Worm (Caenorhabditis elegans) whole organism, L1 larva: Measurements from ENCODE around the gene nlp-47.

Experiments
- C16A3.4 ChIP-seq: fragments of 150-350 bp; optimal IDR thresholded peaks from 2 replicates; lab custom pipeline; 2014; ENCODE audit warnings: missing biosample characterization, missing genetic modification characterization
- C34B4.2 ChIP-seq: sonication (generic microtip); optimal IDR thresholded peaks from 2 replicates; lab custom pipeline; 2017; ENCODE audit warnings: mild to moderate bottlenecking, missing genetic modification characterization, missing compliant biosample characterization
- F16B12.6 ChIP-seq: fragments of 150-350 bp; optimal IDR thresholded peaks from 2 replicates; lab custom pipeline; 2014; ENCODE audit warnings: missing biosample characterization, missing genetic modification characterization
- aha-1 ChIP-seq: fragments of 150-350 bp; optimal IDR thresholded peaks from 2 replicates; lab custom pipeline; 2014; ENCODE audit warnings: missing biosample characterization, missing genetic modification characterization
- aly-2 ChIP-seq: fragments of 150-350 bp; optimal IDR thresholded peaks from 2 replicates; lab custom pipeline; 2014; ENCODE audit warnings: missing biosample characterization, missing genetic modification characterization
- ama-1 ChIP-seq: fragments of 150-350 bp; optimal IDR thresholded peaks from 2 replicates; lab custom pipeline; 2014
- ceh-63 ChIP-seq: fragments of 200-800 bp; sonication (Bioruptor generic); optimal IDR thresholded peaks from 2 replicates; lab custom pipeline; 2018; ENCODE audit warnings: mild to moderate bottlenecking, missing genetic modification characterization, missing compliant biosample characterization
- ceh-8 ChIP-seq: fragments of 200-800 bp; sonication (Bioruptor generic); optimal IDR thresholded peaks from 2 replicates; lab custom pipeline; 2018; ENCODE audit warnings: mild to moderate bottlenecking, missing genetic modification characterization, moderate library complexity, missing compliant biosample characterization
- ceh-82 ChIP-seq, 3 experiments: fragments of 150-350 bp in 1 of 3; sonication (generic microtip) in 2 of 3; optimal IDR thresholded peaks; 2 replicates each; lab custom pipeline; 2014 to 2017; ENCODE audit warnings: missing biosample characterization in 3 of 3, missing genetic modification characterization in 3 of 3
- ceh-88 ChIP-seq: fragments of 200-800 bp; sonication (Bioruptor generic); IDR thresholded peaks from 2 replicates; pipeline ENCODE4 v1.3.6; 2022; ENCODE audit warnings: missing genetic modification characterization, missing compliant biosample characterization
- ces-1 ChIP-seq: fragments of 150-350 bp; optimal IDR thresholded peaks from 2 replicates; lab custom pipeline; 2014; ENCODE audit warnings: missing biosample characterization, missing genetic modification reagents, missing genetic modification characterization
- dpl-1 ChIP-seq, 3 experiments: fragments of 150-350 bp in 2 of 3; sonication (generic microtip) in 1 of 3; optimal IDR thresholded peaks; 2 replicates each; lab custom pipeline; 2014 to 2017; ENCODE audit warnings: missing biosample characterization in 3 of 3, missing genetic modification characterization in 3 of 3, missing genetic modification reagents in 3 of 3
- dsc-1 ChIP-seq: sonication (generic microtip); optimal IDR thresholded peaks from 2 replicates; lab custom pipeline; 2016; ENCODE audit warnings: mild to moderate bottlenecking, missing genetic modification characterization, missing compliant biosample characterization
- efl-1 ChIP-seq, 4 experiments: fragments of 150-350 bp; optimal IDR thresholded peaks in 3 of 4; peaks in 1 of 4; 1 replicate in 1 of 4; 2 replicates in 3 of 4; lab custom pipeline; 2014; ENCODE audit warnings: missing biosample characterization in 2 of 4, missing genetic modification characterization in 2 of 4, missing genetic modification reagents in 2 of 4
- egl-27 ChIP-seq, 2 experiments: fragments of 150-350 bp in 1 of 2; sonication (generic microtip); optimal IDR thresholded peaks; 3 replicates each; lab custom pipeline; 2017 to 2018; ENCODE audit warnings: missing biosample characterization in 2 of 2, missing genetic modification characterization in 2 of 2, missing genetic modification reagents in 2 of 2
- elt-2 ChIP-seq: sonication (generic microtip); optimal IDR thresholded peaks from 2 replicates; lab custom pipeline; 2016; ENCODE audit warnings: missing genetic modification characterization, mild to moderate bottlenecking, inconsistent platforms, missing compliant biosample characterization, missing genetic modification reagents
- ets-5 ChIP-seq: fragments of 200-800 bp; sonication (Bioruptor generic); IDR thresholded peaks from 2 replicates; pipeline ENCODE4 v1.3.6; 2022; ENCODE audit warnings: missing genetic modification characterization, missing compliant biosample characterization
- fkh-10 ChIP-seq: sonication (generic microtip); optimal IDR thresholded peaks from 2 replicates; lab custom pipeline; 2017; ENCODE audit warnings: missing biosample characterization, missing genetic modification reagents, missing genetic modification characterization
- fkh-8 ChIP-seq: sonication (generic microtip); optimal IDR thresholded peaks from 2 replicates; lab custom pipeline; 2016; ENCODE audit warnings: mild to moderate bottlenecking, missing genetic modification characterization, missing compliant biosample characterization
- hlh-17 ChIP-seq: fragments of 200-800 bp; sonication (Bioruptor generic); optimal IDR thresholded peaks from 2 replicates; lab custom pipeline; 2018; ENCODE audit warnings: missing genetic modification characterization, mild to moderate bottlenecking, missing compliant biosample characterization, moderate library complexity, borderline replicate concordance
- hpl-2 ChIP-seq: fragments of 150-350 bp; optimal IDR thresholded peaks from 2 replicates; lab custom pipeline; 2014; ENCODE audit warnings: missing biosample characterization, missing genetic modification reagents, missing genetic modification characterization
- irx-1 ChIP-seq: sonication (generic microtip); optimal IDR thresholded peaks from 2 replicates; lab custom pipeline; 2016; ENCODE audit warnings: missing genetic modification characterization, missing compliant biosample characterization
- jun-1 ChIP-seq: fragments of 150-350 bp; optimal IDR thresholded peaks from 2 replicates; lab custom pipeline; 2014; ENCODE audit warnings: missing biosample characterization, missing genetic modification reagents, missing genetic modification characterization
- lin-13 ChIP-seq: fragments of 150-350 bp; optimal IDR thresholded peaks from 2 replicates; lab custom pipeline; 2014; ENCODE audit warnings: missing biosample characterization, missing genetic modification reagents, missing genetic modification characterization
- lin-14 ChIP-seq: fragments of 200-800 bp; sonication (Bioruptor generic); optimal IDR thresholded peaks from 2 replicates; lab custom pipeline; 2018; ENCODE audit warnings: mild to moderate bottlenecking, missing genetic modification characterization, moderate library complexity, missing compliant biosample characterization
- lin-15B ChIP-seq: fragments of 150-350 bp; sonication (generic microtip); optimal IDR thresholded peaks from 3 replicates; lab custom pipeline; 2014; ENCODE audit warnings: missing biosample characterization, missing genetic modification characterization
- lin-35 ChIP-seq, 2 experiments: fragments of 150-350 bp; optimal IDR thresholded peaks; 2 replicates each; lab custom pipeline; 2014; ENCODE audit warnings: missing biosample characterization in 2 of 2, missing genetic modification characterization in 2 of 2, missing genetic modification reagents in 2 of 2
- lir-3 ChIP-seq: sonication (generic microtip); optimal IDR thresholded peaks from 2 replicates; lab custom pipeline; 2016; ENCODE audit warnings: mild to moderate bottlenecking, missing genetic modification characterization, moderate library complexity, missing compliant biosample characterization; ENCODE audit not compliant: poor library complexity
- mef-2 ChIP-seq: fragments of 150-350 bp; optimal IDR thresholded peaks from 2 replicates; lab custom pipeline; 2014; ENCODE audit warnings: missing biosample characterization, missing genetic modification characterization
- mep-1 ChIP-seq: fragments of 150-350 bp; optimal IDR thresholded peaks from 2 replicates; lab custom pipeline; 2014; ENCODE audit warnings: missing biosample characterization, missing genetic modification characterization
- nhr-19 ChIP-seq: fragments of 200-800 bp; sonication (Bioruptor generic); conservative IDR thresholded peaks from 2 replicates; pipeline ENCODE4 v1.3.6; 2022; ENCODE audit warnings: missing genetic modification characterization, missing compliant biosample characterization
- nhr-20 ChIP-seq: sonication (generic microtip); optimal IDR thresholded peaks from 2 replicates; lab custom pipeline; 2016; ENCODE audit warnings: mild to moderate bottlenecking, missing genetic modification characterization, missing compliant biosample characterization
- nhr-28 ChIP-seq: fragments of 150-350 bp; optimal IDR thresholded peaks from 2 replicates; lab custom pipeline; 2014; ENCODE audit warnings: missing biosample characterization, missing genetic modification characterization
- nhr-47 ChIP-seq: sonication (generic microtip); optimal IDR thresholded peaks from 2 replicates; lab custom pipeline; 2016; ENCODE audit warnings: mild to moderate bottlenecking, missing genetic modification characterization, moderate library complexity, missing compliant biosample characterization
- nhr-71 ChIP-seq: sonication (generic microtip); optimal IDR thresholded peaks from 2 replicates; lab custom pipeline; 2016; ENCODE audit warnings: mild to moderate bottlenecking, missing genetic modification characterization, moderate library complexity, missing compliant biosample characterization
- nhr-76 ChIP-seq: sonication (generic microtip); optimal IDR thresholded peaks from 2 replicates; lab custom pipeline; 2017; ENCODE audit warnings: missing biosample characterization, missing genetic modification characterization
- nhr-84 ChIP-seq: sonication (generic microtip); optimal IDR thresholded peaks from 2 replicates; lab custom pipeline; 2017; ENCODE audit warnings: missing biosample characterization, missing genetic modification characterization
- nhr-85 ChIP-seq: sonication (generic microtip); peaks from one replicate; lab custom pipeline; 2016; ENCODE audit warnings: missing genetic modification characterization, inconsistent platforms, missing compliant biosample characterization
- nhr-90 ChIP-seq: sonication (generic microtip); optimal IDR thresholded peaks from 2 replicates; lab custom pipeline; 2016; ENCODE audit warnings: mild to moderate bottlenecking, missing genetic modification characterization, missing compliant biosample characterization; ENCODE audit not compliant: poor library complexity
- pag-3 ChIP-seq: sonication (generic microtip); optimal IDR thresholded peaks from 2 replicates; lab custom pipeline; 2017; ENCODE audit warnings: missing genetic modification characterization, mild to moderate bottlenecking, missing compliant biosample characterization, antibody characterized with exemption, borderline replicate concordance; ENCODE audit not compliant: insufficient read depth
- pax-3 ChIP-seq: fragments of 200-800 bp; sonication (Bioruptor generic); optimal IDR thresholded peaks from 2 replicates; lab custom pipeline; 2018; ENCODE audit warnings: mild to moderate bottlenecking, missing genetic modification characterization, moderate library complexity, missing compliant biosample characterization
- pqm-1 ChIP-seq: sonication (generic microtip); optimal IDR thresholded peaks from 3 replicates; lab custom pipeline; 2017; ENCODE audit warnings: missing biosample characterization, missing genetic modification characterization
- snpc-4 ChIP-seq: fragments of 150-350 bp; optimal IDR thresholded peaks from 2 replicates; lab custom pipeline; 2014; ENCODE audit warnings: missing biosample characterization, missing genetic modification characterization
- snu-23 ChIP-seq: sonication (generic microtip); optimal IDR thresholded peaks from 2 replicates; lab custom pipeline; 2016; ENCODE audit warnings: missing genetic modification characterization, missing compliant biosample characterization
- sup-37 ChIP-seq: fragments of 200-800 bp; sonication (Bioruptor generic); optimal IDR thresholded peaks from 2 replicates; lab custom pipeline; 2018; ENCODE audit warnings: mild to moderate bottlenecking, missing genetic modification characterization, missing compliant biosample characterization
- swsn-7 ChIP-seq: sonication (generic microtip); optimal IDR thresholded peaks from 2 replicates; lab custom pipeline; 2016; ENCODE audit warnings: missing genetic modification characterization, missing compliant biosample characterization
- tlp-1 ChIP-seq: fragments of 150-350 bp; optimal IDR thresholded peaks from 2 replicates; lab custom pipeline; 2014; ENCODE audit warnings: missing biosample characterization, missing genetic modification characterization
- unc-130 ChIP-seq: fragments of 150-350 bp; optimal IDR thresholded peaks from 2 replicates; lab custom pipeline; 2017; ENCODE audit warnings: missing biosample characterization, missing genetic modification characterization, inconsistent platforms
- unc-30 ChIP-seq: sonication (generic microtip); optimal IDR thresholded peaks from 2 replicates; lab custom pipeline; 2017; ENCODE audit warnings: missing biosample characterization, missing genetic modification characterization
- unc-86 ChIP-seq: sonication (generic microtip); optimal IDR thresholded peaks from 2 replicates; lab custom pipeline; 2016; ENCODE audit warnings: missing genetic modification characterization, missing compliant biosample characterization
- unc-98 ChIP-seq: fragments of 200-800 bp; sonication (Bioruptor generic); IDR thresholded peaks from 2 replicates; pipeline ENCODE4 v1.3.6; 2022; ENCODE audit warnings: missing genetic modification characterization, missing compliant biosample characterization
- xbp-1 ChIP-seq: sonication (generic microtip); optimal IDR thresholded peaks from 2 replicates; lab custom pipeline; 2016; ENCODE audit warnings: missing genetic modification characterization, missing compliant biosample characterization
- ztf-4 ChIP-seq: fragments of 150-350 bp; optimal IDR thresholded peaks from 2 replicates; lab custom pipeline; 2014; ENCODE audit warnings: missing biosample characterization, missing genetic modification characterization

The nlp-47 gene

DNA sequence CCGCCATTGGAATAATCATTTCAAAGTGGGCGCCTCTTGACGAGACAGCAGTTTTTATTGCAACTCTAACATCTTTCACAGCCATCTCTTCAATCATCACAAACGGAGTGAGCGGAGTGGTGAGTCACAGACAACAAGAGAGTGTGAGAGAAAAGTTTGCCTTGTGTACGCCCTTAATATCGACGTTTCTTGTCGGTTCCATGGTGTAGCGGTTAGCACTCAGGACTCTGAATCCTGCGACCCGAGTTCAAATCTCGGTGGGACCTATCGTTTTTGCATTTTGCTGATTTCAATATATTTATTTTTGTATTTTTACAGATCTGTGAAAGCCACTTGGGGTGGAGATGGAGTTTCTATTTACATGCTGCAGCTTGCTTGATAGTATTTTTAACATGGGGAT is 43.9 kb downstream of the nlp-47 start (continued):
- TF ChIP-seq xbp-1 (tag; lab: Kevin White, UChicago) = peak; percentile 50
- TF ChIP-seq snu-23 (GFP tag; lab: Kevin White, UChicago) = peak; percentile 82
- no peak for TF ChIP-seq hlh-17 (GFP tag; lab: Kevin White, UChicago)
- TF ChIP-seq pag-3 (tag; lab: Kevin White, UChicago) = no peak
- peak; percentile 35; the same call in 1 of the 2 replicates for TF ChIP-seq ceh-88
- TF ChIP-seq aly-2 = peak; percentile 36
- peak; percentile 11 for TF ChIP-seq unc-86 (tag; lab: Kevin White, UChicago)
- TF ChIP-seq efl-1 (optimal IDR thresholded peaks at IDR 0.05; lab: Kevin White, UChicago) = peak; percentile 43 to 63
- TF ChIP-seq efl-1 (GFP tag; optimal IDR thresholded peaks at IDR 0.05 in 1 of 2; lab: Kevin White, UChicago) = peak; percentile 49 to 95
- TF ChIP-seq mep-1 (tag; lab: Kevin White, UChicago) = peak; percentile 50
- no peak for TF ChIP-seq F16B12.6 (tag; lab: Kevin White, UChicago)
- no peak for TF ChIP-seq unc-30
- no peak for TF ChIP-seq pqm-1 (tag; lab: Kevin White, UChicago)
- TF ChIP-seq nhr-85 (tag; lab: Kevin White, UChicago) = no peak
- TF ChIP-seq elt-2 (tag; lab: Kevin White, UChicago) = no peak
- peak; percentile 55 for TF ChIP-seq fkh-10 (GFP tag; lab: Kevin White, UChicago)
- peak; percentile 14 for TF ChIP-seq jun-1
- peak; percentile 59 for TF ChIP-seq swsn-7
- peak; percentile 70 for TF ChIP-seq nhr-90 (tag; lab: Kevin White, UChicago)
- peak; percentile 56 for TF ChIP-seq dsc-1
- TF ChIP-seq fkh-8 = no peak
- TF ChIP-seq lin-13 (GFP tag; lab: Kevin White, UChicago) = peak; percentile 32
- peak; percentile 65 for TF ChIP-seq nhr-19 (GFP tag; lab: Robert Waterston, UW)
- no peak for TF ChIP-seq lin-15B
- TF ChIP-seq C34B4.2 (tag; lab: Kevin White, UChicago) = no peak
- TF ChIP-seq aha-1 (tag; lab: Kevin White, UChicago) = no peak
- no peak for TF ChIP-seq lir-3
- TF ChIP-seq nhr-20 (tag; lab: Kevin White, UChicago) = peak; percentile 60
- TF ChIP-seq hpl-2 = no peak
- TF ChIP-seq egl-27 (tag; optimal IDR thresholded peaks at IDR 0.05; lab: Kevin White, UChicago) = no peak
- TF ChIP-seq sup-37 (GFP tag; lab: Kevin White, UChicago) = no peak
- no peak for TF ChIP-seq unc-98 (GFP tag; lab: Robert Waterston, UW)
- TF ChIP-seq lin-14 (GFP tag; lab: Kevin White, UChicago) = peak; percentile 75
- TF ChIP-seq tlp-1 (tag; lab: Kevin White, UChicago) = no peak
- TF ChIP-seq ceh-8 (GFP tag; lab: Kevin White, UChicago) = peak; percentile 39
- peak; percentile 31 to 69 (median 57) for TF ChIP-seq ceh-82 (tag; optimal IDR thresholded peaks at IDR 0.05; lab: Kevin White, UChicago)
- TF ChIP-seq ztf-4 (tag; lab: Kevin White, UChicago) = no peak
- peak; percentile 64 for TF ChIP-seq C16A3.4 (tag; lab: Kevin White, UChicago)
- TF ChIP-seq nhr-84 (tag; lab: Kevin White, UChicago) = no peak
- peak; percentile 50 for TF ChIP-seq irx-1 (tag; lab: Kevin White, UChicago)
- no peak for TF ChIP-seq ces-1 (GFP tag; lab: Kevin White, UChicago)
- TF ChIP-seq pax-3 (tag; lab: Kevin White, UChicago) = peak; percentile 29
- TF ChIP-seq nhr-28 (tag; lab: Kevin White, UChicago) = no peak
- TF ChIP-seq nhr-47 (tag; lab: Kevin White, UChicago) = peak; percentile 79
- TF ChIP-seq lin-35 (GFP tag; optimal IDR thresholded peaks at IDR 0.05; lab: Kevin White, UChicago) = peak; percentile 55 to 74
- TF ChIP-seq dpl-1 (GFP tag; optimal IDR thresholded peaks at IDR 0.05; lab: Kevin White, UChicago) = peak; percentile 9 to 52 (median 38)
- TF ChIP-seq ceh-63 = no peak
- no peak for TF ChIP-seq mef-2 (tag; lab: Kevin White, UChicago)
- peak; percentile 69 for TF ChIP-seq nhr-71 (tag; lab: Kevin White, UChicago)
- peak; percentile 55 for TF ChIP-seq unc-130 (tag; lab: Kevin White, UChicago)
- TF ChIP-seq ama-1 (lab: Kevin White, UChicago) = no peak
- peak; percentile 56 for TF ChIP-seq snpc-4
- no peak for TF ChIP-seq nhr-76 (tag; lab: Kevin White, UChicago)
- no peak for TF ChIP-seq ets-5
